Worm (Caenorhabditis elegans): ENCODE results near the gene C27A7.6.

DNA sequence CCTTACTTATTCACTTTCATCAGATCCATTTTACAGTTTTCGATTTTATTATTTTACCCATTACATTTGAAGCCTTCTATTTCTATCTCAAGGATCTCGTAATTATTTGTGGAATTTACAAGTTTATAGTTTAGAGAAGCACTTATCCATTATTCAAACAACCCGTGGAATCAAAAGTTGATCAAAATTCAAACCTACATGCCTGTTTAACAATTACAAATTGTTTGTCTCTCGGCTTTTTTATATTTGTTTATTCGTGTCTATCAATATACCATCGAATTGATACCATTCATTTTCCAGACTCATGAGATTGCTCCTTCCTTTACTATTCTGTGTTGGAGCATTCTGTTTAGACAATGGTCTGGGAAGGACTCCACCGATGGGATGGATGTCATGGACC lies 43.7 kb downstream of the C27A7.6 start, which contains the start of gene gana-1:
- no peak for TF ChIP-seq pha-4 (tag; optimal IDR thresholded peaks at IDR 0.05)
- no peak for TF ChIP-seq ceh-31 (tag; optimal IDR thresholded peaks at IDR 0.05)
- no peak for TF ChIP-seq nhr-11 (tag; optimal IDR thresholded peaks at IDR 0.05)
- TF ChIP-seq ama-1 (optimal IDR thresholded peaks at IDR 0.05): no peak
- TF ChIP-seq nfya-1 (tag; optimal IDR thresholded peaks at IDR 0.05): no peak
- no peak for TF ChIP-seq Y22D7AL.16 (tag; optimal IDR thresholded peaks at IDR 0.05)
- no peak for TF ChIP-seq K09A11.1 (tag; optimal IDR thresholded peaks at IDR 0.05; ENCODE audit: insufficient read depth)
- TF ChIP-seq ceh-34 (tag; optimal IDR thresholded peaks at IDR 0.05): no peak
- TF ChIP-seq lin-11 (tag; optimal IDR thresholded peaks at IDR 0.05): no peak
- no peak for TF ChIP-seq fax-1 (tag; optimal IDR thresholded peaks at IDR 0.05)
- no peak for TF ChIP-seq ceh-9 (tag; optimal IDR thresholded peaks at IDR 0.05)
- TF ChIP-seq unc-3 (GFP tag; conservative IDR thresholded peaks at IDR 0.05): no peak
- no peak for TF ChIP-seq unc-3 (tag; optimal IDR thresholded peaks at IDR 0.05)
- no peak for TF ChIP-seq dve-1 (tag; optimal IDR thresholded peaks at IDR 0.05)
- no peak for TF ChIP-seq tbx-2 (tag; optimal IDR thresholded peaks at IDR 0.05)

Data from whole organism, late embryonic.